Worm (Caenorhabditis elegans): ENCODE results near the gene rif-1.2.
A peak's percentile ranks its signal among the peaks of the same experiment; 100 is the strongest.

ce11 chrX:12393786-12394308 lies 22.6 kb upstream of the rif-1.2 start, which contains the start of gene F17E5.2:
- peak; percentile 62 for TF ChIP-seq unc-62 (GFP tag; optimal IDR thresholded peaks at IDR 0.05)
- TF ChIP-seq nhr-76 (tag; optimal IDR thresholded peaks at IDR 0.05): no peak
- TF ChIP-seq rnt-1 (tag; optimal IDR thresholded peaks at IDR 0.05): peak; percentile 96
- TF ChIP-seq lin-13 (GFP tag; optimal IDR thresholded peaks at IDR 0.05): peak; percentile 92
- peak; percentile 87 for TF ChIP-seq nhr-237 (tag; optimal IDR thresholded peaks at IDR 0.05)
- TF ChIP-seq ztf-11 (tag; optimal IDR thresholded peaks at IDR 0.05): peak in 1 of 2 experiments; percentile 85
- peak; percentile 78 for TF ChIP-seq zag-1 (tag; optimal IDR thresholded peaks at IDR 0.05)
- no peak for TF ChIP-seq ces-1 (GFP tag; optimal IDR thresholded peaks at IDR 0.05)
- peak; percentile 86 for TF ChIP-seq blmp-1 (tag; optimal IDR thresholded peaks at IDR 0.05)
- TF ChIP-seq nhr-12 (tag; optimal IDR thresholded peaks at IDR 0.05): no peak
- no peak for TF ChIP-seq hlh-4 (tag; optimal IDR thresholded peaks at IDR 0.05)
